Worm (Caenorhabditis elegans): ENCODE data around the gene nlp-58.

Gene nlp-58

ce11 chrV:9930612-9931065, 18.1 kb downstream of the nlp-58 start, which contains the start of the genes rmh-2 and suds-3:
Gene rmh-2 (minus strand): TSS chrV:9930775.
Gene suds-3 (plus strand): TSS chrV:9931015.
- peak; percentile 54 for TF ChIP-seq R02D3.7 (tag; optimal IDR thresholded peaks at IDR 0.05)
- TF ChIP-seq nhr-21 (tag; optimal IDR thresholded peaks at IDR 0.05), result peak; percentile 9
- TF ChIP-seq lin-13 (GFP tag; optimal IDR thresholded peaks at IDR 0.05), result peak; percentile 1
- TF ChIP-seq lin-11 (tag; optimal IDR thresholded peaks at IDR 0.05), result peak; percentile 51
- TF ChIP-seq unc-55 (GFP tag; optimal IDR thresholded peaks at IDR 0.05), result peak; percentile 70
- peak; percentile 52 for TF ChIP-seq nhr-129 (tag; optimal IDR thresholded peaks at IDR 0.05)
- TF ChIP-seq gmeb-1 (tag; optimal IDR thresholded peaks at IDR 0.05), result peak; percentile 83
- TF ChIP-seq elt-3 (tag; optimal IDR thresholded peaks at IDR 0.05), result no peak
- TF ChIP-seq skn-1 (tag; optimal IDR thresholded peaks at IDR 0.05), result no peak

- TF ChIP-seq crh-2 (tag; optimal IDR thresholded peaks at IDR 0.05) (peak; percentile 22), nhr-12 (tag; optimal IDR thresholded peaks at IDR 0.05) (no peak), gmeb-1 (tag; optimal IDR thresholded peaks at IDR 0.05) (peak; percentile 37), fos-1 (tag; optimal IDR thresholded peaks at IDR 0.05) (peak; percentile 50)
These were observed 20.8 kb downstream of the nlp-58 start for ce11 chrV:9927954-9928353.

- no peak for TF ChIP-seq sma-9 (GFP tag; optimal IDR thresholded peaks at IDR 0.05)
- TF ChIP-seq sma-9 (tag; optimal IDR thresholded peaks at IDR 0.05), result no peak
- TF ChIP-seq mbf-1 (tag; optimal IDR thresholded peaks at IDR 0.05), result no peak
- no peak for TF ChIP-seq skn-1 (tag; optimal IDR thresholded peaks at IDR 0.05)
- TF ChIP-seq C34F6.9 (tag; optimal IDR thresholded peaks at IDR 0.05), result no peak
- TF ChIP-seq unc-62 (GFP tag; optimal IDR thresholded peaks at IDR 0.05), result no peak
- TF ChIP-seq lsy-2 (tag; optimal IDR thresholded peaks at IDR 0.05), result no peak
- no peak for TF ChIP-seq unc-39 (tag; optimal IDR thresholded peaks at IDR 0.05)
These were observed 21.4 kb downstream of the nlp-58 start for ce11 chrV:9927381-9927780.

- no peak for TF ChIP-seq nhr-10 (tag; optimal IDR thresholded peaks at IDR 0.05)
These were observed 22.5 kb downstream of the nlp-58 start, which contains the start of gene C50H2.13 for ce11 chrV:9926240-9926639. Gene C50H2.13 (plus strand): TSS chrV:9926540.

ce11 chrV:9925647-9926046, 23.1 kb downstream of the nlp-58 start:
- TF ChIP-seq egl-27 (tag; optimal IDR thresholded peaks at IDR 0.05), result peak; percentile 34
- peak; percentile 61 for TF ChIP-seq sma-9 (GFP tag; optimal IDR thresholded peaks at IDR 0.05)
- TF ChIP-seq sma-9 (tag; optimal IDR thresholded peaks at IDR 0.05), result no peak
- TF ChIP-seq gmeb-1 (tag; optimal IDR thresholded peaks at IDR 0.05), result peak; percentile 10
- peak; percentile 49 for TF ChIP-seq crh-2 (tag; optimal IDR thresholded peaks at IDR 0.05)
- TF ChIP-seq fos-1 (tag; optimal IDR thresholded peaks at IDR 0.05), result peak; percentile 75
- TF ChIP-seq unc-55 (GFP tag; optimal IDR thresholded peaks at IDR 0.05), result no peak
- TF ChIP-seq ZK546.5 (tag; optimal IDR thresholded peaks at IDR 0.05), result no peak
- TF ChIP-seq nhr-21 (tag; optimal IDR thresholded peaks at IDR 0.05), result no peak
- no peak for TF ChIP-seq ceh-16 (tag; optimal IDR thresholded peaks at IDR 0.05)
- no peak for TF ChIP-seq nhr-23 (tag; optimal IDR thresholded peaks at IDR 0.05)
- TF ChIP-seq elt-3 (tag; optimal IDR thresholded peaks at IDR 0.05), result no peak
- no peak for TF ChIP-seq peb-1 (tag; optimal IDR thresholded peaks at IDR 0.05)
- no peak for TF ChIP-seq blmp-1 (tag; optimal IDR thresholded peaks at IDR 0.05; ENCODE audit: insufficient read depth)
- TF ChIP-seq skn-1 (tag; optimal IDR thresholded peaks at IDR 0.05), result no peak
- no peak for TF ChIP-seq nhr-12 (tag; optimal IDR thresholded peaks at IDR 0.05)
- TF ChIP-seq nhr-10 (tag; optimal IDR thresholded peaks at IDR 0.05), result no peak
- no peak for TF ChIP-seq mab-5 (tag; optimal IDR thresholded peaks at IDR 0.05)
- TF ChIP-seq R02D3.7 (tag; optimal IDR thresholded peaks at IDR 0.05), result no peak
- no peak for TF ChIP-seq snpc-4 (tag; optimal IDR thresholded peaks at IDR 0.05)
- no peak for TF ChIP-seq ceh-82 (tag; optimal IDR thresholded peaks at IDR 0.05)

ce11 chrV:9924389-9924788, 24.4 kb downstream of the nlp-58 start:
- TF ChIP-seq unc-62 (GFP tag; optimal IDR thresholded peaks at IDR 0.05) (no peak), zag-1 (tag; optimal IDR thresholded peaks at IDR 0.05) (no peak), nhr-21 (tag; optimal IDR thresholded peaks at IDR 0.05) (no peak), nhr-23 (tag; optimal IDR thresholded peaks at IDR 0.05) (no peak), nhr-10 (tag; optimal IDR thresholded peaks at IDR 0.05) (no peak), sma-3 (GFP tag; optimal IDR thresholded peaks at IDR 0.05) (no peak), sma-9 (GFP tag; optimal IDR thresholded peaks at IDR 0.05) (no peak), sma-9 (tag; optimal IDR thresholded peaks at IDR 0.05) (no peak), fos-1 (tag; optimal IDR thresholded peaks at IDR 0.05) (no peak), nhr-129 (tag; optimal IDR thresholded peaks at IDR 0.05) (no peak), ceh-82 (tag; optimal IDR thresholded peaks at IDR 0.05) (no peak), alr-1 (tag; optimal IDR thresholded peaks at IDR 0.05) (no peak), ZK546.5 (tag; optimal IDR thresholded peaks at IDR 0.05) (no peak), ztf-1 (GFP tag; conservative IDR thresholded peaks at IDR 0.05) (no peak), R02D3.7 (tag; optimal IDR thresholded peaks at IDR 0.05) (no peak), elt-3 (tag; optimal IDR thresholded peaks at IDR 0.05) (no peak), nhr-77 (tag; optimal IDR thresholded peaks at IDR 0.05) (no peak), nhr-6 (tag; optimal IDR thresholded peaks at IDR 0.05) (no peak), C34F6.9 (tag; optimal IDR thresholded peaks at IDR 0.05) (no peak), mbf-1 (tag; optimal IDR thresholded peaks at IDR 0.05) (no peak)
